Worm (Caenorhabditis elegans): ENCODE measurements around the gene Y39G8B.1.

The Y39G8B.1 gene

ce11 chrII:13976161-13976560 is 2.5 kb upstream of the Y39G8B.1 start, which contains the start of gene Y39G8B.2 (continued):
- TF ChIP-seq madf-3 (GFP tag; IDR thresholded peaks at IDR 0.05): no peak
- no peak for TF ChIP-seq mes-4 (tag; optimal IDR thresholded peaks at IDR 0.05)
- peak; percentile 60 for TF ChIP-seq pha-4 (tag; optimal IDR thresholded peaks at IDR 0.05)
- TF ChIP-seq ceh-27 (GFP tag; optimal IDR thresholded peaks at IDR 0.05): peak; percentile 79
- TF ChIP-seq attf-5 (GFP tag; optimal IDR thresholded peaks at IDR 0.05): peak; percentile 95
- peak; percentile 74 for TF ChIP-seq nhr-80 (tag; optimal IDR thresholded peaks at IDR 0.05)
- TF ChIP-seq sptf-2 (GFP tag; optimal IDR thresholded peaks at IDR 0.05): no peak
- TF ChIP-seq zfh-2 (GFP tag; conservative IDR thresholded peaks at IDR 0.05): peak; percentile 72
- TF ChIP-seq snpc-3.4 (tag; optimal IDR thresholded peaks at IDR 0.05): no peak
- no peak for TF ChIP-seq lir-1 (GFP tag; conservative IDR thresholded peaks at IDR 0.05)
- peak; percentile 40 for TF ChIP-seq efl-1 (GFP tag; optimal IDR thresholded peaks at IDR 0.05)
- TF ChIP-seq let-607 (tag; optimal IDR thresholded peaks at IDR 0.05): peak in 1 of 2 experiments; percentile 1
- TF ChIP-seq nfyb-1 (GFP tag; IDR thresholded peaks at IDR 0.05): peak; percentile 69

DNA sequence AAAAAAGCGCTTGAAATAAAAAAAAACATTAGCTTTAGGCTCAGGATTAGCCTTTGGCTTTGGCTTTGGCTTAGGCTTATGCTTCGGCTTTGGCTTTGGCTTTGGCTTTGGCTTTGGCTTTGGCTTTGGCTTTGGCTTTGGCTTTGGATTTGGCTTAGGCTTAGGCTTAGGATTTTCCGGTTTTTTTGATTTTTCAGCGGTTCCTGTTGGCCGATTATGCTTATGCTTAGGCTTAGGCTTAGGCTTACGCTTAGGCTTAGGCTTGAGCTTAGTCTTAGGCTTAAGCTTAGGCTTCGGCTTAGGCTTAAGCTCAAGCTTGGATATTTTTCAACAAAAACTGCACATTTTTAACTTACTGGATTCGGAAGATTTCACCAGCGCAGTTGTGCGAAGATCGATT is 524 bp upstream of the Y39G8B.1 start:
- TF ChIP-seq Y53F4B.3 (GFP tag; IDR thresholded peaks at IDR 0.05) (no peak), hmg-1.2 (GFP tag; IDR thresholded peaks at IDR 0.05) (no peak), let-607 (tag; optimal IDR thresholded peaks at IDR 0.05) (no peak), lin-26 (GFP tag; IDR thresholded peaks at IDR 0.05) (no peak), K12H6.12 (tag; optimal IDR thresholded peaks at IDR 0.05) (no peak), let-526 (GFP tag; IDR thresholded peaks at IDR 0.05) (no peak), attf-3 (GFP tag; conservative IDR thresholded peaks at IDR 0.05) (no peak), bed-2 (GFP tag; IDR thresholded peaks at IDR 0.05) (no peak), F49E8.2 (tag; optimal IDR thresholded peaks at IDR 0.05; ENCODE audit: insufficient read depth) (no peak), mcd-1 (GFP tag; IDR thresholded peaks at IDR 0.05) (no peak), Y67H2A.10 (GFP tag; conservative IDR thresholded peaks at IDR 0.05) (no peak), hmg-20 (GFP tag; IDR thresholded peaks at IDR 0.05) (no peak), cebp-2 (GFP tag; IDR thresholded peaks at IDR 0.05) (no peak), rcor-1 (GFP tag; IDR thresholded peaks at IDR 0.05) (no peak), hrde-1 (tag; optimal IDR thresholded peaks at IDR 0.05; ENCODE audit: borderline replicate concordance) (no peak), rec-8 (tag; optimal IDR thresholded peaks at IDR 0.05) (no peak), F37B4.10 (GFP tag; IDR thresholded peaks at IDR 0.05) (no peak), dpff-1 (tag; optimal IDR thresholded peaks at IDR 0.05) (no peak)

DNA sequence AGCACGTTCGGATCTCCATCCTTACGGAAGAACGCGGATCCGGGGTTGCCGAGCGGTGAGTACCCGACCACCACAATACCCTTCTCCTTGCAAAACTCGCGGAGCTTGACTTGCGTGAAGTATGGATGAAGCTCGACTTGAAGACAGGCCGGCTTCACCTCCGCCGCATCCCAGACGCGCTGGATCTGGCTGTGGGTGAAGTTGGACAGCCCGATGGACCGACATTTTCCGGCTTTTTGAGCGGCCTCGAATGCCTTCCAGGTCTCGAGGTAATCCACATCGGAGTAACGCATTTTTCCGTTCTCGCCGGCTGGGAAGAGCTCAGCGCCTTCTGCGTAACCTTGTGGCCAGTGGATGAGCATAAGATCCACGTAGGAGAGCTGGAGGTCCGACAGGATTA is 1.4 kb downstream of the Y39G8B.1 start:
- TF ChIP-seq ztf-26 (tag; optimal IDR thresholded peaks at IDR 0.05): no peak
- TF ChIP-seq F37B4.10 (GFP tag; IDR thresholded peaks at IDR 0.05): 0 out of 2 replicates have a peak, but pooled peaks have one; percentile 84
- no peak for TF ChIP-seq nfya-2 (GFP tag; IDR thresholded peaks at IDR 0.05)
- TF ChIP-seq die-1 (tag; optimal IDR thresholded peaks at IDR 0.05): no peak
- peak; percentile 55; the same call in 1 of the 2 replicates for TF ChIP-seq zfh-2 (GFP tag; conservative IDR thresholded peaks at IDR 0.05)
- TF ChIP-seq nhr-27 (tag; optimal IDR thresholded peaks at IDR 0.05): no peak

- TF ChIP-seq cebp-1 (GFP tag; IDR thresholded peaks at IDR 0.05): no peak
- TF ChIP-seq cebp-1 (tag; optimal IDR thresholded peaks at IDR 0.05): no peak
- no peak for TF ChIP-seq madf-10 (tag; optimal IDR thresholded peaks at IDR 0.05)
- no peak for TF ChIP-seq F10E7.11 (tag; optimal IDR thresholded peaks at IDR 0.05)
- no peak for TF ChIP-seq F57A8.1 (GFP tag; optimal IDR thresholded peaks at IDR 0.05)
- no peak for TF ChIP-seq snpc-1.3 (tag; optimal IDR thresholded peaks at IDR 0.05; ENCODE audit: insufficient read depth)
- no peak for TF ChIP-seq Y79H2A.3 (GFP tag; conservative IDR thresholded peaks at IDR 0.05)
- no peak for TF ChIP-seq C06A6.2 (GFP tag; conservative IDR thresholded peaks at IDR 0.05)
- TF ChIP-seq F23B12.7 (tag; optimal IDR thresholded peaks at IDR 0.05; ENCODE audit: insufficient read depth): no peak
- TF ChIP-seq hlh-12 (tag; optimal IDR thresholded peaks at IDR 0.05): no peak
- TF ChIP-seq pbrm-1 (GFP tag; IDR thresholded peaks at IDR 0.05): no peak
- no peak for TF ChIP-seq madf-3 (GFP tag; IDR thresholded peaks at IDR 0.05)
- TF ChIP-seq athp-1 (tag; optimal IDR thresholded peaks at IDR 0.05): no peak
Observed at ce11 chrII:13968979-13969378, 4.6 kb downstream of the Y39G8B.1 start, which contains the start of gene sre-43. Gene sre-43, minus strand, starts transcription at chrII:13969079.
